Fruit fly (Drosophila melanogaster) whole organism, adult: ENCODE measurements around the gene Scgalpha.

Source experiments
- CG11617 ChIP-seq: fragments of 200-800 bp; sonication (Bioruptor generic); optimal IDR thresholded peaks from 2 replicates; lab custom pipeline; 2017; ENCODE audit warnings: mild to moderate bottlenecking, missing biosample characterization, missing genetic modification reagents, missing genetic modification characterization
- CG12768 ChIP-seq: fragments of 200-800 bp; sonication (Bioruptor generic); optimal IDR thresholded peaks from 2 replicates; lab custom pipeline; 2017; ENCODE audit warnings: missing biosample characterization, missing genetic modification characterization, mild to moderate bottlenecking, moderate library complexity, missing genetic modification reagents
- CG14711 ChIP-seq: fragments of 200-800 bp; sonication (Bioruptor generic); optimal IDR thresholded peaks from 2 replicates; lab custom pipeline; 2018; ENCODE audit warnings: missing biosample characterization, mild to moderate bottlenecking, missing genetic modification characterization, moderate library complexity
- CG1620 ChIP-seq: fragments of 200-800 bp; sonication (Bioruptor generic); optimal IDR thresholded peaks from 2 replicates; lab custom pipeline; 2016; ENCODE audit warnings: missing biosample characterization, missing genetic modification characterization
- CG33017 ChIP-seq: fragments of 200-800 bp; sonication (Bioruptor generic); optimal IDR thresholded peaks from 2 replicates; lab custom pipeline; 2018; ENCODE audit warnings: missing biosample characterization, mild to moderate bottlenecking, missing genetic modification characterization, moderate library complexity
- CG5204 ChIP-seq: fragments of 200-800 bp; sonication (Bioruptor generic); optimal IDR thresholded peaks from 2 replicates; lab custom pipeline; 2016; ENCODE audit warnings: missing biosample characterization, missing genetic modification characterization
- CG7045 ChIP-seq: fragments of 200-800 bp; sonication (Bioruptor generic); optimal IDR thresholded peaks from 2 replicates; lab custom pipeline; 2017; ENCODE audit warnings: missing biosample characterization, mild to moderate bottlenecking, missing genetic modification characterization
- CG7101 ChIP-seq: fragments of 200-800 bp; sonication (Bioruptor generic); optimal IDR thresholded peaks from 2 replicates; lab custom pipeline; 2018; ENCODE audit warnings: missing biosample characterization, mild to moderate bottlenecking, missing genetic modification characterization, moderate library complexity
- Clk ChIP-seq: fragments of 200-800 bp; sonication (Bioruptor generic); optimal IDR thresholded peaks from 2 replicates; lab custom pipeline; 2017; ENCODE audit warnings: missing biosample characterization, missing genetic modification characterization
- Crg-1 ChIP-seq: fragments of 200-800 bp; sonication (Bioruptor generic); optimal IDR thresholded peaks from 2 replicates; lab custom pipeline; 2016; ENCODE audit warnings: missing biosample characterization, missing genetic modification characterization
- Hr96 ChIP-seq: fragments of 200-800 bp; sonication (Bioruptor generic); optimal IDR thresholded peaks from 2 replicates; lab custom pipeline; 2016; ENCODE audit warnings: missing biosample characterization, missing genetic modification characterization
- Mnt ChIP-seq: fragments of 200-800 bp; sonication (Bioruptor generic); optimal IDR thresholded peaks from 2 replicates; lab custom pipeline; 2016; ENCODE audit warnings: missing biosample characterization, mild to moderate bottlenecking, missing genetic modification characterization
- bab1 ChIP-seq: fragments of 200-800 bp; sonication (Bioruptor generic); optimal IDR thresholded peaks from 3 replicates; lab custom pipeline; 2019; ENCODE audit warnings: missing biosample characterization, mild to moderate bottlenecking, missing genetic modification characterization, moderate library complexity
- cic ChIP-seq: fragments of 200-800 bp; sonication (Bioruptor generic); optimal IDR thresholded peaks from 2 replicates; lab custom pipeline; 2017; ENCODE audit warnings: missing biosample characterization, mild to moderate bottlenecking, missing genetic modification characterization, moderate library complexity
- cnc ChIP-seq, 2 experiments: fragments of >200 bp; optimal IDR thresholded peaks; 2 replicates each; lab custom pipeline; 2017
- kay ChIP-seq: fragments of 200-800 bp; sonication (Bioruptor generic); peaks from one replicate; lab custom pipeline; 2016; ENCODE audit warnings: missing biosample characterization, missing genetic modification characterization, borderline replicate concordance
- ovo ChIP-seq: fragments of 200-800 bp; sonication (Bioruptor generic); optimal IDR thresholded peaks from 2 replicates; lab custom pipeline; 2016; ENCODE audit warnings: missing biosample characterization, missing genetic modification characterization
- pad ChIP-seq: fragments of 200-800 bp; sonication (Bioruptor generic); optimal IDR thresholded peaks from 3 replicates; lab custom pipeline; 2017; ENCODE audit warnings: missing biosample characterization, missing genetic modification characterization, mild to moderate bottlenecking, moderate library complexity, missing genetic modification reagents
- tj ChIP-seq: fragments of 200-800 bp; sonication (Bioruptor generic); optimal IDR thresholded peaks from 3 replicates; lab custom pipeline; 2017; ENCODE audit warnings: missing biosample characterization, mild to moderate bottlenecking, missing genetic modification characterization, moderate library complexity
- toe ChIP-seq: fragments of 200-800 bp; sonication (Bioruptor generic); optimal IDR thresholded peaks from 2 replicates; lab custom pipeline; 2016; ENCODE audit warnings: missing biosample characterization, missing genetic modification characterization

Gene Scgalpha

dm6 chr2L:8307817-8308551 is 4.8 kb downstream of the Scgalpha start, which contains the start of the genes Ostgamma and Mettl14:
Gene Ostgamma, minus strand, starts transcription at chr2L:8308192.
Gene Mettl14, plus strand, starts transcription at chr2L:8308427.
- TF ChIP-seq Mnt (GFP tag; lab: Kevin White, UChicago) = peak; percentile 40
- no peak for TF ChIP-seq CG33017 (tag; lab: Kevin White, UChicago)
- no peak for TF ChIP-seq Crg-1
- TF ChIP-seq CG11617 (GFP tag; lab: Kevin White, UChicago) = peak; percentile 20
- TF ChIP-seq pad (GFP tag; lab: Kevin White, UChicago) = no peak
- no peak for TF ChIP-seq CG1620
- TF ChIP-seq CG5204 (GFP tag; lab: Kevin White, UChicago) = no peak
- no peak for TF ChIP-seq tj (GFP tag; lab: Kevin White, UChicago)
- no peak for TF ChIP-seq CG7045 (GFP tag; lab: Kevin White, UChicago)
- TF ChIP-seq cic (GFP tag; lab: Kevin White, UChicago) = no peak
- TF ChIP-seq bab1 (GFP tag; lab: Kevin White, UChicago) = peak; percentile 41
- TF ChIP-seq CG7101 = peak; percentile 39
- no peak for TF ChIP-seq Clk
- no peak for TF ChIP-seq CG12768 (GFP tag; lab: Kevin White, UChicago)
- peak; percentile 64 for TF ChIP-seq CG14711

dm6 chr2L:8311091-8311490 is 7.9 kb downstream of the Scgalpha start, which contains the start of the genes CG7810 and CG7806:
Gene CG7810, minus strand, starts transcription at chr2L:8311195.
Gene CG7806, plus strand, starts transcription at chr2L:8311399.
- TF ChIP-seq CG7045 (GFP tag; lab: Kevin White, UChicago) (peak; percentile 83), CG5204 (GFP tag; lab: Kevin White, UChicago) (no peak), CG33017 (tag; lab: Kevin White, UChicago) (peak; percentile 92), cic (GFP tag; lab: Kevin White, UChicago) (peak; percentile 75), tj (GFP tag; lab: Kevin White, UChicago) (peak; percentile 71), Hr96 (no peak), toe (GFP tag; lab: Kevin White, UChicago) (no peak), CG1620 (peak; percentile 80), Crg-1 (peak; percentile 78), CG14711 (peak; percentile 98), pad (GFP tag; lab: Kevin White, UChicago) (peak; percentile 43), bab1 (GFP tag; lab: Kevin White, UChicago) (peak; percentile 91), ovo (GFP tag; lab: Kevin White, UChicago) (peak; percentile 52), cnc (optimal IDR thresholded peaks at IDR 0.05; lab: Kevin White, UChicago) (no peak), Clk (peak; percentile 48), Mnt (GFP tag; lab: Kevin White, UChicago) (peak; percentile 78), CG11617 (GFP tag; lab: Kevin White, UChicago) (peak; percentile 93), CG7101 (peak; percentile 92), CG12768 (GFP tag; lab: Kevin White, UChicago) (peak; percentile 86)

- TF ChIP-seq Clk = no peak
- no peak for TF ChIP-seq CG7101
- TF ChIP-seq ovo (GFP tag; lab: Kevin White, UChicago) = no peak
- TF ChIP-seq toe (GFP tag; lab: Kevin White, UChicago) = no peak
- no peak for TF ChIP-seq tj (GFP tag; lab: Kevin White, UChicago)
- no peak for TF ChIP-seq Hr96
Observed at dm6 chr2L:8311741-8312140, 8.5 kb downstream of the Scgalpha start.

DNA sequence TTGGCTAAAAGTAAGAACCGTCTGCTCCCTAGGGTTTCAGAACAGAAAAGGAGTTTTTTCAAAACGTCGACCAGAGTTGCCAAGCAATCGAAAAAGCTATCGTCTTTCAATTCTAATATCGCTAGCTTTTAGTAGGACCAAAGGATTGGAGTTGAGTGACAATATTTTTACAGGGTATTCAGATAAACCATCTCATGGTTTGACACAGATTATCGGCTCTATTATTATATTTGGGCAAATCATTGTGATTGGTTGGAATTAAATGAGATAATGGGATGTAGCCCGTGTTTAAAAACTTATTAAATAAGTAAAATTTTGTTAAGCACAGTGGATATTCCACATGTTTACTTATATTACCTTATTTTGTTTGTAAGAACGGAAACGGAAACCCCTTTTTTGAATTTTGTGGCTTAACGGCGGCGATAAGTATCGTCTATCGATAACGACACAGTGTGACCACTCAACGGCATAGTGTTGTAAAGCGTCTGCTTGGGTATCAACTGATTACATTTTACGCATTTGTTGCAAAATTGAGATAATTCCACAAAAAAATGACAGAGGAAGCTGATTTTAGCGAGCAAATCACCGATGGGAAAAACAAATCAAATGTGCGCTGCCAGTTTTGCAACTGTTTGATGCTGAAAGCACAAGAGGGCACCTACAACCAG is 16.8 kb downstream of the Scgalpha start, which contains the start of the genes mtsh and strat:
Gene mtsh (minus strand): TSS at position 51 of the 668 bp plus-strand sequence.
Gene strat (plus strand): TSS at position 471 of the 668 bp plus-strand sequence.
- TF ChIP-seq pad (GFP tag; lab: Kevin White, UChicago) (peak; percentile 60), CG1620 (peak; percentile 50), ovo (GFP tag; lab: Kevin White, UChicago) (peak; percentile 47), CG5204 (GFP tag; lab: Kevin White, UChicago) (no peak), Hr96 (no peak), Mnt (GFP tag; lab: Kevin White, UChicago) (peak; percentile 60), CG14711 (peak; percentile 63), bab1 (GFP tag; lab: Kevin White, UChicago) (peak; percentile 80), CG7101 (peak; percentile 66), kay (GFP tag; lab: Kevin White, UChicago) (no peak), CG7045 (GFP tag; lab: Kevin White, UChicago) (peak; percentile 65), tj (GFP tag; lab: Kevin White, UChicago) (peak; percentile 58), CG12768 (GFP tag; lab: Kevin White, UChicago) (peak; percentile 61), CG11617 (GFP tag; lab: Kevin White, UChicago) (peak; percentile 68), cnc (optimal IDR thresholded peaks at IDR 0.05; lab: Kevin White, UChicago) (no peak), Clk (no peak), cic (GFP tag; lab: Kevin White, UChicago) (peak; percentile 53), Crg-1 (peak; percentile 77), toe (GFP tag; lab: Kevin White, UChicago) (no peak), CG33017 (tag; lab: Kevin White, UChicago) (peak; percentile 32)

- TF ChIP-seq CG7045 (GFP tag; lab: Kevin White, UChicago) = no peak
- no peak for TF ChIP-seq Clk
- no peak for TF ChIP-seq CG14711
- TF ChIP-seq cnc (optimal IDR thresholded peaks at IDR 0.05; lab: Kevin White, UChicago) = no peak
- no peak for TF ChIP-seq CG33017 (tag; lab: Kevin White, UChicago)
- no peak for TF ChIP-seq bab1 (GFP tag; lab: Kevin White, UChicago)
- no peak for TF ChIP-seq CG5204 (GFP tag; lab: Kevin White, UChicago)
- no peak for TF ChIP-seq tj (GFP tag; lab: Kevin White, UChicago)
- TF ChIP-seq cic (GFP tag; lab: Kevin White, UChicago) = peak; percentile 34
- no peak for TF ChIP-seq Hr96
- TF ChIP-seq CG12768 (GFP tag; lab: Kevin White, UChicago) = peak; percentile 59
- TF ChIP-seq Mnt (GFP tag; lab: Kevin White, UChicago) = no peak
- no peak for TF ChIP-seq Crg-1
- no peak for TF ChIP-seq kay (GFP tag; lab: Kevin White, UChicago)
- no peak for TF ChIP-seq CG7101
Observed at dm6 chr2L:8325150-8325549, 21.9 kb downstream of the Scgalpha start, which contains the start of gene CG7781. Gene CG7781, minus strand, starts transcription at chr2L:8325409.
